Worm (Caenorhabditis elegans) whole organism, L4 larva: ENCODE data around the gene tyra-3.
A peak's percentile ranks its signal among the peaks of the same experiment; 100 is the strongest.

Experiments used
- F44E2.7 ChIP-seq: fragments of 200-800 bp; sonication (Bioruptor generic); IDR thresholded peaks from 2 replicates; pipeline ENCODE4 v2.1.2; 2022; ENCODE audit warnings: missing genetic modification characterization, missing compliant biosample characterization
- T20F7.1 ChIP-seq: fragments of 200-800 bp; sonication (Bioruptor generic); optimal IDR thresholded peaks from 2 replicates; lab custom pipeline; 2018; ENCODE audit warnings: mild to moderate bottlenecking, missing genetic modification characterization, missing compliant biosample characterization
- Y105C5A.15 ChIP-seq: fragments of 200-800 bp; sonication (Bioruptor generic); IDR thresholded peaks from 2 replicates; pipeline ENCODE4 v1.3.6; 2022; ENCODE audit warnings: missing genetic modification characterization, missing compliant biosample characterization
- Y48G9A.11 ChIP-seq: fragments of 200-800 bp; sonication (Bioruptor generic); IDR thresholded peaks from 2 replicates; pipeline ENCODE4 v1.3.6; 2022; ENCODE audit warnings: missing genetic modification reagents, missing genetic modification characterization, missing compliant biosample characterization
- Y5F2A.4 ChIP-seq: fragments of 200-800 bp; sonication (Bioruptor generic); optimal IDR thresholded peaks from 2 replicates; lab custom pipeline; 2018; ENCODE audit warnings: mild to moderate bottlenecking, missing genetic modification characterization, missing compliant biosample characterization
- ZK337.2 ChIP-seq: fragments of 200-800 bp; sonication (Bioruptor generic); IDR thresholded peaks from 2 replicates; pipeline ENCODE4 v1.3.6; 2022; ENCODE audit warnings: missing genetic modification reagents, missing genetic modification characterization, missing compliant biosample characterization
- ZK546.5 ChIP-seq, 2 experiments: sonication (generic microtip); optimal IDR thresholded peaks; 2 replicates each; lab custom pipeline; 2017; ENCODE audit warnings: missing biosample characterization in 2 of 2, missing genetic modification characterization in 2 of 2
- aly-2 ChIP-seq: sonication (generic microtip); optimal IDR thresholded peaks from 2 replicates; lab custom pipeline; 2018; ENCODE audit warnings: missing biosample characterization, missing genetic modification characterization
- attf-4 ChIP-seq: sonication (generic microtip); optimal IDR thresholded peaks from 3 replicates; lab custom pipeline; 2017; ENCODE audit warnings: missing biosample characterization, missing genetic modification characterization
- ceh-28 ChIP-seq: fragments of 150-350 bp; optimal IDR thresholded peaks from 2 replicates; lab custom pipeline; 2014; ENCODE audit warnings: missing biosample characterization, missing genetic modification reagents, missing genetic modification characterization
- ctbp-1 ChIP-seq: fragments of 200-800 bp; sonication (Bioruptor generic); IDR thresholded peaks from 2 replicates; pipeline ENCODE4 v1.3.6; 2022; ENCODE audit warnings: missing genetic modification reagents, missing genetic modification characterization, missing compliant biosample characterization
- daf-19 ChIP-seq: fragments of 200-800 bp; sonication (Bioruptor generic); conservative IDR thresholded peaks from 2 replicates; pipeline ENCODE4 v1.3.6; 2022; ENCODE audit warnings: missing genetic modification characterization, missing compliant biosample characterization
- daf-8 ChIP-seq: fragments of 200-800 bp; sonication (Bioruptor generic); IDR thresholded peaks from 2 replicates; pipeline ENCODE4 v1.3.6; 2022; ENCODE audit warnings: missing genetic modification characterization, missing compliant biosample characterization
- dmd-6 ChIP-seq: fragments of 200-800 bp; sonication (Bioruptor generic); IDR thresholded peaks from 2 replicates; pipeline ENCODE4 v1.3.6; 2022; ENCODE audit warnings: missing genetic modification reagents, missing genetic modification characterization, missing compliant biosample characterization
- dmd-8 ChIP-seq: fragments of 200-800 bp; sonication (Bioruptor generic); IDR thresholded peaks from 2 replicates; pipeline ENCODE4 v1.3.6; 2022; ENCODE audit warnings: missing genetic modification characterization, missing compliant biosample characterization
- dpl-1 ChIP-seq: fragments of 150-350 bp; optimal IDR thresholded peaks from 2 replicates; lab custom pipeline; 2014; ENCODE audit warnings: missing biosample characterization, missing genetic modification reagents, missing genetic modification characterization
- duxl-1 ChIP-seq: sonication (generic microtip); optimal IDR thresholded peaks from 2 replicates; lab custom pipeline; 2016; ENCODE audit warnings: mild to moderate bottlenecking, missing genetic modification characterization, moderate library complexity, missing compliant biosample characterization; ENCODE audit not compliant: poor library complexity
- gei-8 ChIP-seq: fragments of 200-800 bp; sonication (Bioruptor generic); optimal IDR thresholded peaks from 2 replicates; lab custom pipeline; 2018; ENCODE audit warnings: mild to moderate bottlenecking, missing genetic modification characterization, missing compliant biosample characterization
- hif-1 ChIP-seq, 2 experiments: sonication (generic microtip); optimal IDR thresholded peaks; 2 replicates each; lab custom pipeline; 2016 to 2017; ENCODE audit warnings: missing compliant biosample characterization in 2 of 2, missing genetic modification characterization in 2 of 2, missing genetic modification reagents in 2 of 2, missing genotype in 2 of 2, mild to moderate bottlenecking in 1 of 2
- jun-1 ChIP-seq: fragments of 150-350 bp; optimal IDR thresholded peaks from 2 replicates; lab custom pipeline; 2014; ENCODE audit warnings: missing biosample characterization, missing genetic modification reagents, missing genetic modification characterization
- lin-1 ChIP-seq: fragments of 200-800 bp; sonication (Bioruptor generic); IDR thresholded peaks from 2 replicates; pipeline ENCODE4 v1.3.6; 2022; ENCODE audit warnings: missing genetic modification reagents, missing genetic modification characterization, missing compliant biosample characterization
- lin-13 ChIP-seq: fragments of 150-350 bp; optimal IDR thresholded peaks from 2 replicates; lab custom pipeline; 2014; ENCODE audit warnings: missing biosample characterization, missing genetic modification reagents, missing genetic modification characterization
- lin-15B ChIP-seq: fragments of 150-350 bp; sonication (generic microtip); optimal IDR thresholded peaks from 3 replicates; lab custom pipeline; 2014; ENCODE audit warnings: missing biosample characterization, missing genetic modification characterization
- lin-38 ChIP-seq: fragments of 200-800 bp; sonication (Bioruptor generic); IDR thresholded peaks from 2 replicates; pipeline ENCODE4 v1.3.6; 2022; ENCODE audit warnings: missing genetic modification reagents, missing genetic modification characterization, missing compliant biosample characterization
- lin-39 ChIP-seq: fragments of 150-350 bp; optimal IDR thresholded peaks from 2 replicates; lab custom pipeline; 2014; ENCODE audit warnings: missing biosample characterization, missing genetic modification reagents, missing genetic modification characterization
- lir-3 ChIP-seq: sonication (generic microtip); optimal IDR thresholded peaks from 2 replicates; lab custom pipeline; 2016; ENCODE audit warnings: mild to moderate bottlenecking, missing genetic modification characterization, missing compliant biosample characterization
- madf-9 ChIP-seq: fragments of 200-800 bp; sonication (Bioruptor generic); conservative IDR thresholded peaks from 2 replicates; pipeline ENCODE4 v1.3.6; 2022; ENCODE audit warnings: missing genetic modification reagents, missing genetic modification characterization, missing compliant biosample characterization
- mdl-1 ChIP-seq, 2 experiments: fragments of 150-350 bp in 1 of 2; sonication (generic microtip) in 1 of 2; optimal IDR thresholded peaks; 2 replicates each; lab custom pipeline; 2014 to 2017; ENCODE audit warnings: missing biosample characterization in 2 of 2, missing genetic modification characterization in 2 of 2
- mdt-29 ChIP-seq: fragments of 200-800 bp; sonication (Bioruptor generic); IDR thresholded peaks from 2 replicates; pipeline ENCODE4 v1.3.6; 2022; ENCODE audit warnings: missing genetic modification reagents, missing genetic modification characterization, missing compliant biosample characterization
- mep-1 ChIP-seq: fragments of 150-350 bp; sonication (generic microtip); optimal IDR thresholded peaks from 3 replicates; lab custom pipeline; 2014; ENCODE audit warnings: missing biosample characterization, missing genetic modification characterization
- mes-2 ChIP-seq: sonication (generic microtip); optimal IDR thresholded peaks from 2 replicates; lab custom pipeline; 2016; ENCODE audit warnings: missing genotype, mild to moderate bottlenecking, missing genetic modification characterization, missing compliant biosample characterization; ENCODE audit not compliant: poor library complexity, severe bottlenecking
- mxl-2 ChIP-seq: fragments of 200-800 bp; sonication (Bioruptor generic); conservative IDR thresholded peaks from 2 replicates; pipeline ENCODE4 v1.3.6; 2022; ENCODE audit warnings: missing genetic modification reagents, missing genetic modification characterization, missing compliant biosample characterization
- mxl-3 ChIP-seq: fragments of 200-800 bp; sonication (Bioruptor generic); optimal IDR thresholded peaks from 2 replicates; lab custom pipeline; 2018; ENCODE audit warnings: mild to moderate bottlenecking, missing genetic modification characterization, missing compliant biosample characterization
- nhr-10 ChIP-seq: fragments of 150-350 bp; optimal IDR thresholded peaks from 2 replicates; lab custom pipeline; 2014; ENCODE audit warnings: missing biosample characterization, missing genetic modification characterization
- nhr-102 ChIP-seq: sonication (generic microtip); optimal IDR thresholded peaks from 2 replicates; lab custom pipeline; 2016; ENCODE audit warnings: mild to moderate bottlenecking, missing genetic modification characterization, moderate library complexity, missing compliant biosample characterization
- nhr-237 ChIP-seq: sonication (generic microtip); optimal IDR thresholded peaks from 2 replicates; lab custom pipeline; 2017; ENCODE audit warnings: missing biosample characterization, missing genetic modification characterization
- nhr-25 ChIP-seq: sonication (generic microtip); optimal IDR thresholded peaks from 2 replicates; lab custom pipeline; 2017; ENCODE audit warnings: missing genetic modification characterization, mild to moderate bottlenecking, missing compliant biosample characterization, antibody characterized with exemption, moderate library complexity, borderline replicate concordance; ENCODE audit not compliant: insufficient read depth
- nhr-42 ChIP-seq: fragments of 200-800 bp; sonication (Bioruptor generic); IDR thresholded peaks from 2 replicates; pipeline ENCODE4 v1.3.6; 2022; ENCODE audit warnings: missing genetic modification characterization, missing compliant biosample characterization
- nhr-48 ChIP-seq: sonication (generic microtip); optimal IDR thresholded peaks from 2 replicates; lab custom pipeline; 2016; ENCODE audit warnings: mild to moderate bottlenecking, missing genetic modification characterization, missing compliant biosample characterization
- nhr-6 ChIP-seq: fragments of 150-350 bp; optimal IDR thresholded peaks from 2 replicates; lab custom pipeline; 2014; ENCODE audit warnings: missing biosample characterization, missing genetic modification characterization
- nhr-77 ChIP-seq: fragments of 150-350 bp; optimal IDR thresholded peaks from 2 replicates; lab custom pipeline; 2014; ENCODE audit warnings: missing biosample characterization, missing genetic modification characterization
- pha-4 ChIP-seq, 2 experiments: fragments of 150-350 bp in 1 of 2; fragments of 200-800 bp in 1 of 2; sonication (Bioruptor generic) in 1 of 2; IDR thresholded peaks in 1 of 2; optimal IDR thresholded peaks in 1 of 2; 2 replicates each; pipeline versions ENCODE4 v1.3.6 to Lab custom; 2014 to 2022; ENCODE audit warnings: missing genetic modification characterization in 2 of 2, missing genetic modification reagents in 2 of 2, missing biosample characterization in 1 of 2, missing compliant biosample characterization in 1 of 2
- php-3 ChIP-seq: fragments of 200-800 bp; sonication (Bioruptor generic); IDR thresholded peaks from 2 replicates; pipeline ENCODE4 v1.3.6; 2022; ENCODE audit warnings: missing genetic modification reagents, missing genetic modification characterization, missing compliant biosample characterization
- pqm-1 ChIP-seq: sonication (generic microtip); optimal IDR thresholded peaks from 2 replicates; lab custom pipeline; 2017; ENCODE audit warnings: missing biosample characterization, missing genetic modification characterization
- rbr-2 ChIP-seq: sonication (generic microtip); optimal IDR thresholded peaks from 2 replicates; lab custom pipeline; 2016; ENCODE audit warnings: missing genotype, missing genetic modification characterization, missing compliant biosample characterization
- set-16 ChIP-seq: fragments of 200-800 bp; sonication (Bioruptor generic); IDR thresholded peaks from 2 replicates; pipeline ENCODE4 v1.3.6; 2022; ENCODE audit warnings: missing genetic modification reagents, missing genetic modification characterization, missing compliant biosample characterization
- spr-3 ChIP-seq: fragments of 200-800 bp; sonication (Bioruptor generic); optimal IDR thresholded peaks from 2 replicates; lab custom pipeline; 2018; ENCODE audit warnings: mild to moderate bottlenecking, missing genetic modification characterization, missing compliant biosample characterization
- tag-97 ChIP-seq: fragments of 200-800 bp; sonication (Bioruptor generic); IDR thresholded peaks from 2 replicates; pipeline ENCODE4 v1.3.6; 2022; ENCODE audit warnings: missing genetic modification characterization, missing compliant biosample characterization
- zfp-3 ChIP-seq: fragments of 200-800 bp; sonication (Bioruptor generic); conservative IDR thresholded peaks from 2 replicates; pipeline ENCODE4 v1.3.6; 2022; ENCODE audit warnings: missing genetic modification reagents, missing genetic modification characterization, missing compliant biosample characterization
- zip-2 ChIP-seq: fragments of 150-350 bp; optimal IDR thresholded peaks from 2 replicates; lab custom pipeline; 2014; ENCODE audit warnings: missing biosample characterization, missing genetic modification characterization
- ztf-11 ChIP-seq: fragments of 150-350 bp; optimal IDR thresholded peaks from 2 replicates; lab custom pipeline; 2014; ENCODE audit warnings: missing biosample characterization, missing genetic modification characterization

The tyra-3 gene

ce11 chrX:4969228-4969627, 21.4 kb downstream of the tyra-3 start, which contains the start of gene M03F4.6 (continued):
- no peak for TF ChIP-seq aly-2 (tag; lab: Kevin White, UChicago)
- no peak for TF ChIP-seq nhr-6 (tag; lab: Kevin White, UChicago)
- no peak for TF ChIP-seq dmd-8 (GFP tag; lab: Robert Waterston, UW)
- no peak for TF ChIP-seq set-16 (GFP tag; lab: Robert Waterston, UW)
- TF ChIP-seq dpl-1 (GFP tag; lab: Kevin White, UChicago) = no peak
- no peak for TF ChIP-seq attf-4 (tag; lab: Kevin White, UChicago)
- no peak for TF ChIP-seq daf-19 (GFP tag; lab: Robert Waterston, UW)
- TF ChIP-seq mxl-3 (GFP tag; lab: Kevin White, UChicago) = peak; percentile 57
- TF ChIP-seq spr-3 (GFP tag; lab: Kevin White, UChicago) = no peak
- no peak for TF ChIP-seq nhr-10
- no peak for TF ChIP-seq daf-8 (GFP tag; lab: Robert Waterston, UW)
- peak; percentile 57 for TF ChIP-seq php-3 (GFP tag; lab: Robert Waterston, UW)
- TF ChIP-seq ZK546.5 (tag; optimal IDR thresholded peaks at IDR 0.05; lab: Kevin White, UChicago) = no peak
- no peak for TF ChIP-seq pha-4 (GFP tag; IDR thresholded peaks at IDR 0.05; lab: Robert Waterston, UW)
- no peak for TF ChIP-seq pha-4 (tag; optimal IDR thresholded peaks at IDR 0.05; lab: Kevin White, UChicago)
- peak; percentile 46 for TF ChIP-seq nhr-102 (tag; lab: Kevin White, UChicago)
- TF ChIP-seq Y48G9A.11 (GFP tag; lab: Robert Waterston, UW) = no peak
- TF ChIP-seq Y5F2A.4 (GFP tag; lab: Kevin White, UChicago) = no peak
- 0 out of 2 replicates have a peak, but pooled peaks have one; percentile 46 for TF ChIP-seq mdt-29
- TF ChIP-seq tag-97 (GFP tag; lab: Robert Waterston, UW) = no peak
- TF ChIP-seq nhr-77 (tag; lab: Kevin White, UChicago) = no peak
- TF ChIP-seq mdl-1 (tag; optimal IDR thresholded peaks at IDR 0.05; lab: Kevin White, UChicago) = no peak
- no peak for TF ChIP-seq nhr-48 (tag; lab: Kevin White, UChicago)
- peak; percentile 4 for TF ChIP-seq nhr-25 (tag; lab: Kevin White, UChicago)
- TF ChIP-seq zip-2 (tag; lab: Kevin White, UChicago) = no peak
- peak; percentile 1 for TF ChIP-seq lin-13 (GFP tag; lab: Kevin White, UChicago)
- TF ChIP-seq lin-39 (tag; lab: Kevin White, UChicago) = no peak
- TF ChIP-seq duxl-1 (tag; lab: Kevin White, UChicago) = peak; percentile 63
- no peak for TF ChIP-seq nhr-237 (tag; lab: Kevin White, UChicago)
- no peak for TF ChIP-seq ctbp-1 (GFP tag; lab: Robert Waterston, UW)
- TF ChIP-seq madf-9 = no peak
- peak; percentile 42 for TF ChIP-seq dmd-6 (GFP tag; lab: Robert Waterston, UW)
- TF ChIP-seq lin-15B (tag; lab: Kevin White, UChicago) = no peak
- TF ChIP-seq Y105C5A.15 (GFP tag; lab: Robert Waterston, UW) = no peak
- no peak for TF ChIP-seq lir-3 (tag; lab: Kevin White, UChicago)
- 0 out of 2 replicates have a peak, but pooled peaks have one; percentile 58 for TF ChIP-seq nhr-42 (GFP tag; lab: Robert Waterston, UW)
- TF ChIP-seq lin-1 (GFP tag; lab: Robert Waterston, UW) = no peak
- no peak for TF ChIP-seq ceh-28 (tag; lab: Kevin White, UChicago)
- no peak for TF ChIP-seq gei-8 (GFP tag; lab: Kevin White, UChicago)
- TF ChIP-seq T20F7.1 (GFP tag; lab: Kevin White, UChicago) = peak; percentile 2
- no peak for TF ChIP-seq jun-1 (tag; lab: Kevin White, UChicago)
- TF ChIP-seq zfp-3 (GFP tag; lab: Robert Waterston, UW) = peak; percentile 92
- TF ChIP-seq mep-1 = peak; percentile 22
- peak; percentile 3 for TF ChIP-seq mes-2 (tag; lab: Kevin White, UChicago)
- TF ChIP-seq F44E2.7 (GFP tag; lab: Robert Waterston, UW) = no peak
- no peak for TF ChIP-seq rbr-2
- TF ChIP-seq pqm-1 (tag; lab: Kevin White, UChicago) = no peak
- TF ChIP-seq mxl-2 (GFP tag; lab: Robert Waterston, UW) = no peak
- no peak for TF ChIP-seq ZK337.2
- TF ChIP-seq lin-38 (GFP tag; lab: Robert Waterston, UW) = peak; percentile 43
- TF ChIP-seq ztf-11 = no peak
- no peak for TF ChIP-seq hif-1 (tag; optimal IDR thresholded peaks at IDR 0.05; lab: Kevin White, UChicago)
